Fruit fly (Drosophila melanogaster) whole organism, wandering third instar larva: ENCODE measurements around the gene CG33093.

Experiments used
- Dif ChIP-seq: fragments of 200-275, 200-300 bp; sonication (Bioruptor generic); optimal IDR thresholded peaks from 2 replicates; lab custom pipeline; 2018; ENCODE audit warnings: missing biosample characterization, missing genetic modification characterization; ENCODE audit not compliant: partially characterized antibody
- Hnf4 ChIP-seq: fragments of 200-800 bp; sonication (Bioruptor generic); optimal IDR thresholded peaks from 2 replicates; lab custom pipeline; 2016; ENCODE audit warnings: missing biosample characterization, mild to moderate bottlenecking, missing genetic modification characterization
- Sp1 ChIP-seq: fragments of 200-800 bp; sonication (Bioruptor generic); optimal IDR thresholded peaks from 3 replicates; lab custom pipeline; 2019; ENCODE audit warnings: missing biosample characterization, mild to moderate bottlenecking, missing genetic modification characterization, moderate library complexity
- br ChIP-seq: fragments of 200-800 bp; sonication (Bioruptor generic); optimal IDR thresholded peaks from 2 replicates; lab custom pipeline; 2016; ENCODE audit warnings: missing biosample characterization, missing genetic modification characterization
- dl ChIP-seq, 2 experiments: fragments of 175-275, 200-275 bp in 1 of 2; fragments of 200-275 bp in 1 of 2; sonication (Bioruptor generic); optimal IDR thresholded peaks; lab custom pipeline; 2018; ENCODE audit warnings: mild to moderate bottlenecking in 2 of 2, missing biosample characterization in 2 of 2, missing genetic modification characterization in 2 of 2, moderate library complexity in 2 of 2; ENCODE audit not compliant: partially characterized antibody in 2 of 2, insufficient read depth in 1 of 2
- dsf ChIP-seq: sonication (Bioruptor generic); optimal IDR thresholded peaks from 2 replicates; lab custom pipeline; 2016; ENCODE audit warnings: missing biosample characterization, missing genetic modification characterization, borderline replicate concordance
- ey ChIP-seq: fragments of 200-800 bp; sonication (Bioruptor generic); optimal IDR thresholded peaks from 2 replicates; lab custom pipeline; 2016; ENCODE audit warnings: missing biosample characterization, missing genetic modification characterization
- foxo ChIP-seq, 2 experiments: fragments of 200-800 bp; sonication (Bioruptor generic); optimal IDR thresholded peaks; 2 replicates in 1 of 2; 3 replicates in 1 of 2; lab custom pipeline; 2016 to 2017; ENCODE audit warnings: missing biosample characterization in 2 of 2, missing genetic modification characterization in 2 of 2
- h ChIP-seq: fragments of 200-800 bp; sonication (Bioruptor generic); optimal IDR thresholded peaks from 3 replicates; lab custom pipeline; 2016; ENCODE audit warnings: missing biosample characterization, mild to moderate bottlenecking, missing genetic modification characterization
- pan ChIP-seq: fragments of >200 bp; optimal IDR thresholded peaks from 2 replicates; lab custom pipeline; 2017
- psq ChIP-seq: fragments of 200-800 bp; sonication (Bioruptor generic); optimal IDR thresholded peaks from 3 replicates; lab custom pipeline; 2017; ENCODE audit warnings: missing biosample characterization, mild to moderate bottlenecking, missing genetic modification characterization, moderate library complexity
- usp ChIP-seq: fragments of >200 bp; optimal IDR thresholded peaks from 2 replicates; lab custom pipeline; 2017; ENCODE audit warnings: missing biosample characterization, missing genetic modification characterization

DNA sequence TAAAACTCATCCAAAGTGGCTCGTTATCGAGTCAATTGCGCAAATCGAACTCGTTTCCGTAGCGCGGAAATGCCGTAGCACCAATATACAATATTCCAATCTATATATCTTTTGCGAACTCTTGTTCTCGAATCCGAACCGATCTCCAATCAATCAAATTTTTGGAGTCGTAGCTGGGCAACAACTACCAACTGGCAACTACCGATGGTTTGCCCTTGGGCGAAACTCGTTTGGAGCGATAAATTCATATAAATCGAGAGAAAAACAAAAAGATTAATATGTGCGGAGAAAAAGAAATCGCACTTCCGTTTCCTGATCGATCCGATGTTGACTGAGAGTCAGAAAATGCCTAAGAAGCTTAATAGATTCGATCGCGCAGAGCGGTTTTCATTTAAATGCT lies 34.0 kb upstream of the CG33093 start:
- TF ChIP-seq Sp1 (GFP tag; lab: Kevin White, UChicago): no peak
- TF ChIP-seq dsf: no peak
- no peak for TF ChIP-seq h
- no peak for TF ChIP-seq br (GFP tag; lab: Kevin White, UChicago)
- no peak for TF ChIP-seq ey
- TF ChIP-seq usp (GFP tag; lab: Kevin White, UChicago): no peak
- TF ChIP-seq foxo (GFP tag; optimal IDR thresholded peaks at IDR 0.05; lab: Kevin White, UChicago): no peak
- TF ChIP-seq dl (GFP tag; optimal IDR thresholded peaks at IDR 0.05; lab: Kevin White, UChicago; ENCODE audit: insufficient read depth in 1 of 2, partially characterized antibody in 2 of 2): no peak
- TF ChIP-seq Dif (GFP tag; lab: Kevin White, UChicago): no peak
- TF ChIP-seq psq (GFP tag; lab: Kevin White, UChicago): no peak
- TF ChIP-seq pan (lab: Kevin White, UChicago): no peak
- no peak for TF ChIP-seq Hnf4
